Worm (Caenorhabditis elegans) whole organism, young adult: Measurements from ENCODE around the gene cdc-48.1.
A peak's percentile ranks its signal among the peaks of the same experiment; 100 is the strongest.

Experiments
- B0336.3 ChIP-seq: fragments of 200-800 bp; sonication (Bioruptor generic); IDR thresholded peaks from 2 replicates; pipeline ENCODE4 v1.3.6; 2022; ENCODE audit warnings: missing genetic modification characterization, missing compliant biosample characterization
- C06A6.2 ChIP-seq: fragments of 200-800 bp; sonication (Bioruptor generic); conservative IDR thresholded peaks from 2 replicates; pipeline ENCODE4 v1.3.6; 2022; ENCODE audit warnings: missing genetic modification characterization, missing compliant biosample characterization
- F57A8.1 ChIP-seq: fragments of 200-800 bp; sonication (Bioruptor generic); optimal IDR thresholded peaks from 2 replicates; lab custom pipeline; 2018; ENCODE audit warnings: mild to moderate bottlenecking, missing genetic modification characterization, moderate library complexity, missing compliant biosample characterization
- ZK185.1 ChIP-seq: sonication (generic microtip); optimal IDR thresholded peaks from 2 replicates; lab custom pipeline; 2016; ENCODE audit warnings: mild to moderate bottlenecking, missing genetic modification characterization, missing compliant biosample characterization; ENCODE audit not compliant: poor library complexity, severe bottlenecking
- aptf-2 ChIP-seq: fragments of 200-800 bp; sonication (Bioruptor generic); conservative IDR thresholded peaks from 2 replicates; pipeline ENCODE4 v1.3.6; 2022; ENCODE audit warnings: missing genetic modification reagents, missing genetic modification characterization, missing compliant biosample characterization
- bed-2 ChIP-seq: fragments of 200-800 bp; sonication (Bioruptor generic); IDR thresholded peaks from 2 replicates; pipeline ENCODE4 v1.3.6; 2022; ENCODE audit warnings: missing genetic modification reagents, missing genetic modification characterization, missing compliant biosample characterization
- ccch-3 ChIP-seq: fragments of 200-800 bp; sonication (Bioruptor generic); optimal IDR thresholded peaks from 2 replicates; lab custom pipeline; 2018; ENCODE audit warnings: mild to moderate bottlenecking, missing genetic modification characterization, missing compliant biosample characterization
- cebp-1 ChIP-seq, 2 experiments: fragments of 200-800 bp in 1 of 2; sonication (Bioruptor generic) in 1 of 2; sonication (generic microtip) in 1 of 2; IDR thresholded peaks in 1 of 2; optimal IDR thresholded peaks in 1 of 2; 2 replicates each; pipeline versions ENCODE4 v1.3.6 to Lab custom; 2017 to 2022; ENCODE audit warnings: missing compliant biosample characterization in 2 of 2, missing genetic modification characterization in 2 of 2, mild to moderate bottlenecking in 1 of 2, missing genetic modification reagents in 1 of 2, moderate library complexity in 1 of 2
- ceh-27 ChIP-seq: fragments of 200-800 bp; sonication (Bioruptor generic); optimal IDR thresholded peaks from 2 replicates; lab custom pipeline; 2018; ENCODE audit warnings: mild to moderate bottlenecking, missing genetic modification characterization, moderate library complexity, missing compliant biosample characterization
- dpl-1 ChIP-seq: fragments of 150-350 bp; optimal IDR thresholded peaks from 2 replicates; lab custom pipeline; 2014; ENCODE audit warnings: missing biosample characterization, missing genetic modification reagents, missing genetic modification characterization
- egl-18 ChIP-seq: fragments of 200-800 bp; sonication (Bioruptor generic); IDR thresholded peaks from 2 replicates; pipeline ENCODE4 v1.3.6; 2022; ENCODE audit warnings: missing genetic modification reagents, missing genetic modification characterization, missing compliant biosample characterization
- egrh-3 ChIP-seq: fragments of 200-800 bp; sonication (Bioruptor generic); IDR thresholded peaks from 2 replicates; pipeline ENCODE4 v1.3.6; 2022; ENCODE audit warnings: missing genetic modification reagents, missing genetic modification characterization, missing compliant biosample characterization
- hlh-26 ChIP-seq: fragments of 200-800 bp; sonication (Bioruptor generic); conservative IDR thresholded peaks from 2 replicates; pipeline ENCODE4 v1.3.6; 2022; ENCODE audit warnings: missing genetic modification reagents, missing genetic modification characterization, missing compliant biosample characterization
- hrde-1 ChIP-seq: sonication (generic microtip); optimal IDR thresholded peaks from 2 replicates; lab custom pipeline; 2016; ENCODE audit warnings: missing genetic modification characterization, mild to moderate bottlenecking, missing compliant biosample characterization, moderate library complexity, missing genotype, missing genetic modification reagents, borderline replicate concordance
- let-526 ChIP-seq: fragments of 200-800 bp; sonication (Bioruptor generic); IDR thresholded peaks from 2 replicates; pipeline ENCODE4 v1.3.6; 2022; ENCODE audit warnings: missing genetic modification reagents, missing genetic modification characterization, missing compliant biosample characterization
- madf-3 ChIP-seq: fragments of 200-800 bp; sonication (Bioruptor generic); IDR thresholded peaks from 2 replicates; pipeline ENCODE4 v1.3.6; 2022; ENCODE audit warnings: missing genetic modification reagents, missing genetic modification characterization, missing compliant biosample characterization
- nfyb-1 ChIP-seq: fragments of 200-800 bp; sonication (Bioruptor generic); IDR thresholded peaks from 2 replicates; pipeline ENCODE4 v1.3.6; 2022; ENCODE audit warnings: missing genetic modification reagents, missing genetic modification characterization, missing compliant biosample characterization
- nhr-90 ChIP-seq: sonication (generic microtip); optimal IDR thresholded peaks from 2 replicates; lab custom pipeline; 2016; ENCODE audit warnings: missing genotype, mild to moderate bottlenecking, missing genetic modification characterization, missing compliant biosample characterization
- repo-1 ChIP-seq: sonication (generic microtip); optimal IDR thresholded peaks from 2 replicates; lab custom pipeline; 2017; ENCODE audit warnings: mild to moderate bottlenecking, missing genetic modification characterization, missing compliant biosample characterization
- sdz-38 ChIP-seq: sonication (generic microtip); optimal IDR thresholded peaks from 2 replicates; lab custom pipeline; 2016; ENCODE audit warnings: missing genotype, missing genetic modification characterization, missing compliant biosample characterization
- sea-2 ChIP-seq: fragments of 200-800 bp; sonication (Bioruptor generic); IDR thresholded peaks from 2 replicates; pipeline ENCODE4 v1.3.6; 2022; ENCODE audit warnings: missing genetic modification characterization, missing compliant biosample characterization
- snpc-3.4 ChIP-seq: sonication (generic microtip); optimal IDR thresholded peaks from 2 replicates; lab custom pipeline; 2017; ENCODE audit warnings: missing genetic modification characterization, mild to moderate bottlenecking, missing compliant biosample characterization, antibody characterized with exemption, moderate library complexity, missing genotype, missing genetic modification reagents
- snpc-4 ChIP-seq, 5 experiments: fragments of 150-350 bp in 1 of 5; sonication (generic microtip) in 4 of 5; optimal IDR thresholded peaks; 2 replicates each; lab custom pipeline; 2014 to 2018; ENCODE audit warnings: missing genetic modification characterization in 5 of 5, missing biosample characterization in 3 of 5, antibody characterized with exemption in 2 of 5, mild to moderate bottlenecking in 2 of 5, missing compliant biosample characterization in 2 of 5, missing genotype in 2 of 5, moderate library complexity in 2 of 5, missing genetic modification reagents in 1 of 5
- somi-1 ChIP-seq: fragments of 200-800 bp; sonication (Bioruptor generic); optimal IDR thresholded peaks from 2 replicates; lab custom pipeline; 2018; ENCODE audit warnings: mild to moderate bottlenecking, missing genetic modification characterization, missing compliant biosample characterization
- unc-130 ChIP-seq: sonication (generic microtip); optimal IDR thresholded peaks from 2 replicates; lab custom pipeline; 2016; ENCODE audit warnings: missing genetic modification reagents, missing genetic modification characterization, missing compliant biosample characterization
- xnd-1 ChIP-seq: sonication (generic microtip); optimal IDR thresholded peaks from 2 replicates; lab custom pipeline; 2016; ENCODE audit warnings: missing genotype, missing genetic modification reagents, missing genetic modification characterization, missing compliant biosample characterization
- zim-3 ChIP-seq: sonication (generic microtip); optimal IDR thresholded peaks from 2 replicates; lab custom pipeline; 2017; ENCODE audit warnings: mild to moderate bottlenecking, missing genetic modification characterization, moderate library complexity, missing compliant biosample characterization
- ztf-18 ChIP-seq: sonication (generic microtip); optimal IDR thresholded peaks from 2 replicates; lab custom pipeline; 2016; ENCODE audit warnings: missing genotype, mild to moderate bottlenecking, missing genetic modification characterization, missing compliant biosample characterization
- ztf-22 ChIP-seq: fragments of 200-800 bp; sonication (Bioruptor generic); optimal IDR thresholded peaks from 2 replicates; lab custom pipeline; 2018; ENCODE audit warnings: mild to moderate bottlenecking, missing genetic modification characterization, moderate library complexity, missing compliant biosample characterization
- ztf-28 ChIP-seq: fragments of 200-800 bp; sonication (Bioruptor generic); IDR thresholded peaks from 2 replicates; pipeline ENCODE4 v1.3.6; 2022; ENCODE audit warnings: missing genetic modification reagents, missing genetic modification characterization, missing compliant biosample characterization

The cdc-48.1 gene

DNA sequence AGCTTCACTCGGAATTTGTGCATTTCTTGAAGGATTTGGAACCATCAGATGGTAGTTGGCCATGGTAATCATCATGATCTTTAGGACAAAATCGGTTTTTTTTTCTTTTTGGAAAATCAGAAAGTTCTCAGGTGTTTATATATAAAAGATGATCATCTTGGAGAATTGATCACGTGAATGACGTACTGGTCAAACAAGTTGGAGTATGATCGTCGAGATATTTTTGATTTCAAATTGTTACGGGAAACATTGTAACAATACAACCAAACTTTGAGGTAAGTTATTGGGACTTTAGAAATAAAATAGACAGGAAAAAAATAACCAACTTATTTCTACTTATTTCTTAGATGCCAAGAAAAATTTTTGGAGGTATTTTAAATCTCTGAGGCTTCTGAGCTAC, 44.2 kb downstream of the cdc-48.1 start, which contains the start of gene F59B10.4:
F59B10.4 (minus strand) TSS at position 101 of the 400 bp plus-strand sequence.
- TF ChIP-seq ztf-28 (GFP tag; lab: Robert Waterston, UW) = no peak
- no peak for TF ChIP-seq somi-1 (GFP tag; lab: Kevin White, UChicago)
- no peak for TF ChIP-seq B0336.3 (GFP tag; lab: Robert Waterston, UW)
- TF ChIP-seq hrde-1 (tag; lab: Kevin White, UChicago) = no peak
- no peak for TF ChIP-seq ztf-18
- TF ChIP-seq nfyb-1 (GFP tag; lab: Robert Waterston, UW) = no peak
- no peak for TF ChIP-seq sdz-38 (tag; lab: Kevin White, UChicago)
- no peak for TF ChIP-seq unc-130
- no peak for TF ChIP-seq egrh-3 (GFP tag; lab: Robert Waterston, UW)
- no peak for TF ChIP-seq sea-2 (GFP tag; lab: Robert Waterston, UW)
- TF ChIP-seq repo-1 (tag; lab: Kevin White, UChicago) = no peak
- no peak for TF ChIP-seq F57A8.1 (GFP tag; lab: Kevin White, UChicago)
- TF ChIP-seq ztf-22 (GFP tag; lab: Kevin White, UChicago) = no peak
- TF ChIP-seq ceh-27 (GFP tag; lab: Kevin White, UChicago) = no peak
- no peak for TF ChIP-seq snpc-3.4 (tag; lab: Kevin White, UChicago)
- no peak for TF ChIP-seq egl-18 (GFP tag; lab: Robert Waterston, UW)
- TF ChIP-seq ccch-3 (GFP tag; lab: Kevin White, UChicago) = no peak
- no peak for TF ChIP-seq cebp-1 (GFP tag; IDR thresholded peaks at IDR 0.05; lab: Robert Waterston, UW)
- TF ChIP-seq cebp-1 (tag; optimal IDR thresholded peaks at IDR 0.05; lab: Kevin White, UChicago) = no peak
- no peak for TF ChIP-seq ZK185.1 (tag; lab: Kevin White, UChicago)
- TF ChIP-seq, all 124 proteins: peak for 0

- TF ChIP-seq madf-3 (GFP tag; lab: Robert Waterston, UW) = 0 out of 2 replicates have a peak, but pooled peaks have one; percentile 45
- no peak for TF ChIP-seq nhr-90 (tag; lab: Kevin White, UChicago)
- TF ChIP-seq C06A6.2 = no peak
- no peak for TF ChIP-seq zim-3 (tag; lab: Kevin White, UChicago)
Observed at ce11 chrII:10516375-10516774, 46.8 kb downstream of the cdc-48.1 start.

- TF ChIP-seq hlh-26 (GFP tag; lab: Robert Waterston, UW) (no peak), cebp-1 (GFP tag; IDR thresholded peaks at IDR 0.05; lab: Robert Waterston, UW) (no peak), cebp-1 (tag; optimal IDR thresholded peaks at IDR 0.05; lab: Kevin White, UChicago) (peak; percentile 15)
Observed at ce11 chrII:10515422-10515821, 47.8 kb downstream of the cdc-48.1 start.

DNA sequence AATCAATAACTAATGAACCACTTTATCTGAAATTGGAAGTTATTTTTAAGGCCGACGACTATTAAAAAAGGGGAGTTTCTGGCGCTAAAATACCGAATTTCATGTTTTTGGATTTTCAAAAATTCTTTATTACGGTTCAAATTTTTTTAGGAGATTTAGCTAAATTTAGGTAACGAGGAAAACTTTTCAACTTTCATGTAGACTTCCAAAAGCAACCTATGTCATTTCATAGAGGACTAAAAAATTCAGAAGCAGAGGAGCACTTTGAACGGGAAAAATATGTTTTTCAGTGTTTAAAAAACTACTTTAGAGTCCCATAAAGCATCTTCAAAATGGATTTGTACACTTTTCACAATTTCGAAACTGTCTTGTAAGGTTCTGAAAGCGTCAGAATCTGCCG, 49.8 kb downstream of the cdc-48.1 start:
- TF ChIP-seq let-526 (GFP tag; lab: Robert Waterston, UW) (no peak), bed-2 (GFP tag; lab: Robert Waterston, UW) (no peak), dpl-1 (GFP tag; lab: Kevin White, UChicago) (no peak), nhr-90 (tag; lab: Kevin White, UChicago) (no peak), aptf-2 (GFP tag; lab: Robert Waterston, UW) (no peak), xnd-1 (tag; lab: Kevin White, UChicago) (no peak), cebp-1 (GFP tag; IDR thresholded peaks at IDR 0.05; lab: Robert Waterston, UW) (no peak), cebp-1 (tag; optimal IDR thresholded peaks at IDR 0.05; lab: Kevin White, UChicago) (peak; percentile 3)

ce11 chrII:10510242-10510641, 53.0 kb downstream of the cdc-48.1 start, which contains the start of gene F59B10.3:
Gene F59B10.3 (plus strand): TSS chrII:10510542.
- TF ChIP-seq snpc-4 (GFP tag; optimal IDR thresholded peaks at IDR 0.05; lab: Kevin White, UChicago) = no peak
- TF ChIP-seq snpc-4 (tag; optimal IDR thresholded peaks at IDR 0.05; lab: Kevin White, UChicago) = no peak
- no peak for TF ChIP-seq cebp-1 (GFP tag; IDR thresholded peaks at IDR 0.05; lab: Robert Waterston, UW)
- peak; percentile 1 for TF ChIP-seq cebp-1 (tag; optimal IDR thresholded peaks at IDR 0.05; lab: Kevin White, UChicago)
